Worm (Caenorhabditis elegans): ENCODE measurements around the gene T13C2.2.

- no peak for TF ChIP-seq him-1 (tag; optimal IDR thresholded peaks at IDR 0.05)
- TF ChIP-seq W03F9.2 (tag; optimal IDR thresholded peaks at IDR 0.05): no peak
- TF ChIP-seq dao-5 (tag; optimal IDR thresholded peaks at IDR 0.05): no peak
These were observed 48.7 kb downstream of the T13C2.2 start for ce11 chrII:6840663-6841062.

Measured in whole organism, L4/young adult.